Worm (Caenorhabditis elegans) whole organism, late embryonic: ENCODE results near the gene oac-41.

Source experiments
- T23F11.4 ChIP-seq: fragments of 200-800 bp; sonication (Bioruptor generic); optimal IDR thresholded peaks from 2 replicates; lab custom pipeline; 2018; ENCODE audit warnings: mild to moderate bottlenecking, missing genetic modification characterization, missing compliant biosample characterization
- ceh-2 ChIP-seq: sonication (generic microtip); optimal IDR thresholded peaks from 2 replicates; lab custom pipeline; 2016; ENCODE audit warnings: missing genotype, missing genetic modification characterization, missing compliant biosample characterization
- ceh-30 ChIP-seq: fragments of 150-350 bp; optimal IDR thresholded peaks from 2 replicates; lab custom pipeline; 2014; ENCODE audit warnings: missing biosample characterization, missing genetic modification characterization
- dve-1 ChIP-seq: sonication (generic microtip); optimal IDR thresholded peaks from 2 replicates; lab custom pipeline; 2017; ENCODE audit warnings: antibody characterized with exemption, mild to moderate bottlenecking, missing genetic modification characterization, missing compliant biosample characterization
- ets-4 ChIP-seq: sonication (generic microtip); optimal IDR thresholded peaks from 2 replicates; lab custom pipeline; 2016; ENCODE audit warnings: missing genetic modification characterization, missing compliant biosample characterization
- hlh-13 ChIP-seq: fragments of 200-800 bp; sonication (Bioruptor generic); optimal IDR thresholded peaks from 2 replicates; lab custom pipeline; 2018; ENCODE audit warnings: mild to moderate bottlenecking, missing genetic modification characterization, missing compliant biosample characterization
- madf-2 ChIP-seq: sonication (generic microtip); optimal IDR thresholded peaks from 2 replicates; lab custom pipeline; 2017; ENCODE audit warnings: missing genetic modification characterization, missing compliant biosample characterization
- nfya-1 ChIP-seq: sonication (generic microtip); optimal IDR thresholded peaks from 2 replicates; lab custom pipeline; 2017; ENCODE audit warnings: missing genetic modification characterization, mild to moderate bottlenecking, missing compliant biosample characterization, antibody characterized with exemption, moderate library complexity
- pag-3 ChIP-seq: sonication (generic microtip); optimal IDR thresholded peaks from 2 replicates; lab custom pipeline; 2016; ENCODE audit warnings: missing compliant biosample characterization, missing genetic modification characterization, borderline replicate concordance
- pax-1 ChIP-seq: fragments of 150-350 bp; optimal IDR thresholded peaks from 2 replicates; lab custom pipeline; 2014; ENCODE audit warnings: missing biosample characterization, missing genetic modification characterization
- pqm-1 ChIP-seq: sonication (generic microtip); optimal IDR thresholded peaks from 2 replicates; lab custom pipeline; 2016; ENCODE audit warnings: missing genetic modification characterization, missing compliant biosample characterization
- unc-3 ChIP-seq, 2 experiments: fragments of 200-800 bp in 1 of 2; sonication (Bioruptor generic) in 1 of 2; sonication (generic microtip) in 1 of 2; conservative IDR thresholded peaks in 1 of 2; optimal IDR thresholded peaks in 1 of 2; 2 replicates each; pipeline versions ENCODE4 v1.3.6 to Lab custom; 2016 to 2022; ENCODE audit warnings: missing compliant biosample characterization in 2 of 2, missing genetic modification characterization in 2 of 2, missing genetic modification reagents in 1 of 2
- unc-55 ChIP-seq: sonication (generic microtip); optimal IDR thresholded peaks from 2 replicates; lab custom pipeline; 2017; ENCODE audit warnings: missing biosample characterization, missing genetic modification reagents, missing genetic modification characterization
- unc-86 ChIP-seq: sonication (generic microtip); optimal IDR thresholded peaks from 2 replicates; lab custom pipeline; 2016; ENCODE audit warnings: missing genetic modification characterization, missing compliant biosample characterization

DNA sequence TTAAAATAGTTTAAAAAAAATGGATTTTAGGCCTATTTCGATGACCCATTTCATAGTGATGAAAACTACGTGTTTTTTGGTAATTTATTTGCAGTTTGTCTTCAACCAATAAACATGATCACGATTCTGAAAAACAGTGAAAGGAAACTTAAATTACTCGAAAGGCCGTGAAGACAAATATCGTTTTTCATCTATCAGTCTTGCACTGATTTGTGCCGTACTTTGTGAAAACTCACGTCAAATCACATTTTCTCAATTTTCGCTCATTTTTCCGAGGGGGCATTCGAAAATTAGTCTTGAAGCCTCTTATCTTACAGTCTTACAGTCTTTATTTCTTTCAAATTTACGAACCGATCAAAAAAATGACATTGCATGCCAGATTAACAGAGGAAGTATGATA lies 36.6 kb upstream of the oac-41 start, which contains the start of gene C25E10.11:
- TF ChIP-seq pag-3 (tag; lab: Kevin White, UChicago): no peak
- no peak for TF ChIP-seq unc-55 (GFP tag; lab: Kevin White, UChicago)
- no peak for TF ChIP-seq nfya-1 (tag; lab: Kevin White, UChicago)
- TF ChIP-seq ceh-30 (tag; lab: Kevin White, UChicago): no peak
- no peak for TF ChIP-seq dve-1
- TF ChIP-seq ceh-2 (tag; lab: Kevin White, UChicago): no peak
- TF ChIP-seq hlh-13 (GFP tag; lab: Kevin White, UChicago): no peak
- no peak for TF ChIP-seq unc-86 (tag; lab: Kevin White, UChicago)
- TF ChIP-seq madf-2 (tag; lab: Kevin White, UChicago): no peak
- TF ChIP-seq pax-1 (tag; lab: Kevin White, UChicago): no peak
- TF ChIP-seq T23F11.4 (GFP tag; lab: Kevin White, UChicago): no peak
- no peak for TF ChIP-seq pqm-1 (tag; lab: Kevin White, UChicago)
- TF ChIP-seq ets-4: no peak
- no peak for TF ChIP-seq unc-3 (GFP tag; conservative IDR thresholded peaks at IDR 0.05; lab: Robert Waterston, UW)
- TF ChIP-seq unc-3 (tag; optimal IDR thresholded peaks at IDR 0.05; lab: Kevin White, UChicago): no peak
